Worm (Caenorhabditis elegans): ENCODE measurements around the gene C31B8.9.
A peak's percentile ranks its signal among the peaks of the same experiment; 100 is the strongest.

Gene C31B8.9

DNA sequence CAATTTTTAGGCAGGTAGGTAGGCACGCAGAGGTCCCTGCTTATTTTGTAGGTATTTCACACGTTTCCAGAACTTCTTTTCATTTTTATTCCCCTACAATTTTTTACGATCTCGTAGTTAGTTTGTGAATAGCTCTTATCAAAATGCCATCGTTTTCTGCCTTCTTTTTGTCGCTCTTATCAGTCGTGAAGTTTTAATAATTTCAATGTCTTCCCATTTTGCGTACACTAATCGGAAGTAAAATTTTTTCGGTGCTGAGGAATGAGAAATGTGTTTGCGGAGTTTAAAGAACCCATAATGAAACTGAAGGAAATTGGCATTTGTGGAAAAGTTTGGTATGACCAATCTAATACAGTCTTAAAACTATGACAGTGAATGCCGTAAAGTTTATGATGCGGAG lies 32.4 kb downstream of the C31B8.9 start:
- TF ChIP-seq elt-2 (tag; optimal IDR thresholded peaks at IDR 0.05) (peak; percentile 53), dpl-1 (GFP tag; optimal IDR thresholded peaks at IDR 0.05) (no peak)

DNA sequence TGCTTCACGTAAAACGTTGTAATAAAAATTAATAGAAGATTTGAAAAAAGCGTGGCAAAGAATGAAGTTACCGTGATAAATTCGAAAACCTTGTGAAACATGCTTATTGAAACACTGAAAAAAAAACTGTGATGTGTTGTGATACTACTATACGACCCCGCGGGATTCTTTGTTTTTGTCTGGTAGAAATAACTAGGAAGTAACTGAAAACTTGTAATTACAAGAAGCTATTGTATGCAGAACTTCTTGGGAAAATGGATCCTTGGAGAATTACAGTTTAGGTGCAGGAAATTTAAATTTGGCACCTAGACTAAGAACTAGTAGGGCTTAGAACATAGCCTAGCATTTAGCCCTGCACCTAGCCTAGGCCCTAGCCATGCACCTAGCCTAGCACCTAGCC lies 33.0 kb downstream of the C31B8.9 start, which contains the start of gene str-39:
Gene str-39, minus strand, starts transcription at position 101 of the 400 bp plus-strand sequence.
- no peak for TF ChIP-seq lin-39 (tag; optimal IDR thresholded peaks at IDR 0.05)
- TF ChIP-seq efl-3 (GFP tag; optimal IDR thresholded peaks at IDR 0.05) = no peak
- no peak for TF ChIP-seq lir-3 (tag; optimal IDR thresholded peaks at IDR 0.05; ENCODE audit: poor library complexity)
- TF ChIP-seq aly-2 (tag; optimal IDR thresholded peaks at IDR 0.05) = no peak
- TF ChIP-seq unc-98 (GFP tag; IDR thresholded peaks at IDR 0.05) = no peak
- TF ChIP-seq nhr-28 (tag; optimal IDR thresholded peaks at IDR 0.05) = no peak

DNA sequence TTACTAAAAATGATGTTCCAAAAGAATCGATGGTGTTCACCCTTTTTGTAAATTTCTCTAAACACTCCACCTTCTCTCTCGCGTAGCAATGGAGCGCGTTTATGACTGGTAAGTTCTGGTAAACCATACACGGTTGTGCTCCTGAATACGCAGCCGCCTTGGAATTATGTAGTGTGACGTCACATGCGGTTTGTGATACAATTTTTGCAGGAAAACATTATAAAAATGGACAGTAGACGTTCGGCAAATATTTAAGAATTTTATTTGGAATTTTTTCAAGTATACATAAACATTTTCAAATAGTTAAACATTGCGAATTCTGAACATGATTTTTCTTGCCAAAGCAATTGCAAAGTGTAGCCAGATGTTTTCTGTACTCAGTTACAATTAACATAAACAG lies 35.3 kb downstream of the C31B8.9 start, which contains the start of gene F37B4.10:
Gene F37B4.10, minus strand, starts transcription at position 101 of the 400 bp plus-strand sequence.
- TF ChIP-seq ztf-11 (tag; optimal IDR thresholded peaks at IDR 0.05) (no peak), aha-1 (tag; optimal IDR thresholded peaks at IDR 0.05) (no peak), blmp-1 (tag; optimal IDR thresholded peaks at IDR 0.05) (no peak), tlp-1 (tag; optimal IDR thresholded peaks at IDR 0.05) (no peak), sptf-1 (tag; optimal IDR thresholded peaks at IDR 0.05) (no peak), nhr-76 (tag; optimal IDR thresholded peaks at IDR 0.05) (no peak), swsn-7 (tag; optimal IDR thresholded peaks at IDR 0.05) (no peak), isw-1 (GFP tag; IDR thresholded peaks at IDR 0.05) (no peak), lsy-2 (tag; optimal IDR thresholded peaks at IDR 0.05) (peak in 1 of 2 experiments; percentile 11), lin-14 (GFP tag; optimal IDR thresholded peaks at IDR 0.05) (no peak), nhr-20 (tag; optimal IDR thresholded peaks at IDR 0.05) (no peak), mep-1 (tag; optimal IDR thresholded peaks at IDR 0.05) (no peak), lin-35 (GFP tag; optimal IDR thresholded peaks at IDR 0.05) (peak; percentile 15 to 22), fos-1 (tag; optimal IDR thresholded peaks at IDR 0.05) (no peak), pag-3 (tag; optimal IDR thresholded peaks at IDR 0.05; ENCODE audit: borderline replicate concordance, insufficient read depth) (no peak), lin-13 (GFP tag; optimal IDR thresholded peaks at IDR 0.05) (no peak), efl-3 (GFP tag; optimal IDR thresholded peaks at IDR 0.05) (no peak), F16B12.6 (tag; optimal IDR thresholded peaks at IDR 0.05) (no peak), ztf-4 (tag; optimal IDR thresholded peaks at IDR 0.05) (no peak), ceh-63 (GFP tag; optimal IDR thresholded peaks at IDR 0.05) (no peak), unc-130 (tag; optimal IDR thresholded peaks at IDR 0.05) (no peak), ceh-90 (tag; optimal IDR thresholded peaks at IDR 0.05) (no peak), nhr-71 (tag; optimal IDR thresholded peaks at IDR 0.05) (no peak), ama-1 (optimal IDR thresholded peaks at IDR 0.05) (no peak), grh-1 (GFP tag; IDR thresholded peaks at IDR 0.05) (no peak), efl-1 (optimal IDR thresholded peaks at IDR 0.05) (peak; percentile 8 to 18), efl-1 (GFP tag; optimal IDR thresholded peaks at IDR 0.05 in 1 of 2) (no peak), ceh-8 (GFP tag; optimal IDR thresholded peaks at IDR 0.05) (no peak), lir-3 (tag; optimal IDR thresholded peaks at IDR 0.05; ENCODE audit: poor library complexity) (no peak), irx-1 (tag; optimal IDR thresholded peaks at IDR 0.05) (no peak), xbp-1 (tag; optimal IDR thresholded peaks at IDR 0.05) (no peak), ceh-82 (tag; optimal IDR thresholded peaks at IDR 0.05) (no peak), dsc-1 (tag; optimal IDR thresholded peaks at IDR 0.05) (no peak), egl-27 (tag; optimal IDR thresholded peaks at IDR 0.05) (no peak), fkh-10 (GFP tag; optimal IDR thresholded peaks at IDR 0.05) (no peak), dpl-1 (GFP tag; optimal IDR thresholded peaks at IDR 0.05) (peak in 1 of 3 experiments; percentile 11)

Measured in whole organism, L1 larva.